Worm (Caenorhabditis elegans) whole organism, L1 larva: ENCODE measurements around the gene nas-3.

Source experiments
- aly-2 ChIP-seq: fragments of 150-350 bp; optimal IDR thresholded peaks from 2 replicates; lab custom pipeline; 2014; ENCODE audit warnings: missing biosample characterization, missing genetic modification characterization
- blmp-1 ChIP-seq: fragments of 150-350 bp; optimal IDR thresholded peaks from 2 replicates; lab custom pipeline; 2014; ENCODE audit warnings: missing biosample characterization, missing genetic modification characterization
- ceh-82 ChIP-seq, 3 experiments: fragments of 150-350 bp in 1 of 3; sonication (generic microtip) in 2 of 3; optimal IDR thresholded peaks; 2 replicates each; lab custom pipeline; 2014 to 2017; ENCODE audit warnings: missing biosample characterization in 3 of 3, missing genetic modification characterization in 3 of 3
- egl-27 ChIP-seq, 2 experiments: fragments of 150-350 bp in 1 of 2; sonication (generic microtip); optimal IDR thresholded peaks; 3 replicates each; lab custom pipeline; 2017 to 2018; ENCODE audit warnings: missing biosample characterization in 2 of 2, missing genetic modification characterization in 2 of 2, missing genetic modification reagents in 2 of 2
- fkh-10 ChIP-seq: sonication (generic microtip); optimal IDR thresholded peaks from 2 replicates; lab custom pipeline; 2017; ENCODE audit warnings: missing biosample characterization, missing genetic modification reagents, missing genetic modification characterization
- lin-14 ChIP-seq: fragments of 200-800 bp; sonication (Bioruptor generic); optimal IDR thresholded peaks from 2 replicates; lab custom pipeline; 2018; ENCODE audit warnings: mild to moderate bottlenecking, missing genetic modification characterization, moderate library complexity, missing compliant biosample characterization
- lin-35 ChIP-seq, 2 experiments: fragments of 150-350 bp; optimal IDR thresholded peaks; 2 replicates each; lab custom pipeline; 2014; ENCODE audit warnings: missing biosample characterization in 2 of 2, missing genetic modification characterization in 2 of 2, missing genetic modification reagents in 2 of 2
- nhr-12 ChIP-seq: sonication (generic microtip); optimal IDR thresholded peaks from 2 replicates; lab custom pipeline; 2017; ENCODE audit warnings: missing biosample characterization, missing genetic modification characterization
- nhr-237 ChIP-seq: fragments of 150-350 bp; optimal IDR thresholded peaks from 2 replicates; lab custom pipeline; 2014; ENCODE audit warnings: missing biosample characterization, missing genetic modification characterization
- nhr-77 ChIP-seq: fragments of 150-350 bp; optimal IDR thresholded peaks from 2 replicates; lab custom pipeline; 2014; ENCODE audit warnings: missing biosample characterization, missing genetic modification characterization
- snpc-4 ChIP-seq: fragments of 150-350 bp; optimal IDR thresholded peaks from 2 replicates; lab custom pipeline; 2014; ENCODE audit warnings: missing biosample characterization, missing genetic modification characterization
- unc-130 ChIP-seq: fragments of 150-350 bp; optimal IDR thresholded peaks from 2 replicates; lab custom pipeline; 2017; ENCODE audit warnings: missing biosample characterization, missing genetic modification characterization, inconsistent platforms
- unc-62 ChIP-seq: fragments of 150-350 bp; optimal IDR thresholded peaks from 2 replicates; lab custom pipeline; 2014; ENCODE audit warnings: missing biosample characterization, missing genetic modification reagents, missing genetic modification characterization

ce11 chrV:9518832-9519231, 40.9 kb downstream of the nas-3 start, which contains the start of gene C50F4.8:
- no peak for TF ChIP-seq nhr-77 (tag; lab: Kevin White, UChicago)
- no peak for TF ChIP-seq nhr-237 (tag; lab: Kevin White, UChicago)
- no peak for TF ChIP-seq unc-130
- TF ChIP-seq aly-2 (tag; lab: Kevin White, UChicago) = no peak
- TF ChIP-seq fkh-10 (GFP tag; lab: Kevin White, UChicago) = no peak
- no peak for TF ChIP-seq nhr-12 (tag; lab: Kevin White, UChicago)
- no peak for TF ChIP-seq snpc-4 (tag; lab: Kevin White, UChicago)
- TF ChIP-seq blmp-1 (tag; lab: Kevin White, UChicago) = peak; percentile 89
- no peak for TF ChIP-seq lin-35 (GFP tag; optimal IDR thresholded peaks at IDR 0.05; lab: Kevin White, UChicago)
- no peak for TF ChIP-seq egl-27 (tag; optimal IDR thresholded peaks at IDR 0.05; lab: Kevin White, UChicago)
- peak; percentile 2 for TF ChIP-seq lin-14
- TF ChIP-seq unc-62 (GFP tag; lab: Kevin White, UChicago) = no peak
- TF ChIP-seq ceh-82 (tag; optimal IDR thresholded peaks at IDR 0.05; lab: Kevin White, UChicago) = no peak
